Fruit fly (Drosophila melanogaster) whole organism, embryonic: ENCODE data around the gene CG31793.

Source experiments
- CG10209 ChIP-seq: fragments of 200-800 bp; sonication (Bioruptor generic); optimal IDR thresholded peaks from 3 replicates; lab custom pipeline; 2017; ENCODE audit warnings: missing biosample characterization, mild to moderate bottlenecking, missing genetic modification characterization, missing genetic modification reagents
- CG10543 ChIP-seq: fragments of 200-800 bp; sonication (Bioruptor generic); optimal IDR thresholded peaks from 3 replicates; lab custom pipeline; 2017; ENCODE audit warnings: missing biosample characterization, mild to moderate bottlenecking, missing genetic modification characterization, moderate library complexity
- CG11723 ChIP-seq: fragments of 200-800 bp; sonication (Bioruptor generic); optimal IDR thresholded peaks from 2 replicates; lab custom pipeline; 2017; ENCODE audit warnings: missing biosample characterization, mild to moderate bottlenecking, missing genetic modification characterization
- CG1233 ChIP-seq: fragments of 200-800 bp; sonication (Bioruptor generic); optimal IDR thresholded peaks from 4 replicates; lab custom pipeline; 2018; ENCODE audit warnings: missing biosample characterization, mild to moderate bottlenecking, missing genetic modification characterization
- CG12942 ChIP-seq: fragments of 200-800 bp; sonication (Bioruptor generic); optimal IDR thresholded peaks from 3 replicates; lab custom pipeline; 2016; ENCODE audit warnings: missing biosample characterization, missing genetic modification characterization
- CG14965 ChIP-seq: fragments of 200-800 bp; sonication (Bioruptor generic); optimal IDR thresholded peaks from 2 replicates; lab custom pipeline; 2016; ENCODE audit warnings: missing biosample characterization, missing genetic modification characterization, borderline replicate concordance
- CG16779 ChIP-seq: fragments of 200-800 bp; sonication (Bioruptor generic); IDR thresholded peaks from 2 replicates; pipeline ENCODE4 v1.3.6; 2022; ENCODE audit warnings: missing biosample characterization, missing genetic modification characterization
- CG17829 ChIP-seq: fragments of 200-800 bp; optimal IDR thresholded peaks from 2 replicates; lab custom pipeline; 2019; ENCODE audit warnings: missing biosample characterization, mild to moderate bottlenecking, missing genetic modification characterization, moderate library complexity
- CG18262 ChIP-seq: fragments of 200-800 bp; optimal IDR thresholded peaks from 3 replicates; lab custom pipeline; 2019; ENCODE audit warnings: missing biosample characterization, mild to moderate bottlenecking, missing genetic modification characterization, moderate library complexity
- CG2120 ChIP-seq: fragments of 200-800 bp; sonication (Bioruptor generic); optimal IDR thresholded peaks from 3 replicates; lab custom pipeline; 2016; ENCODE audit warnings: missing biosample characterization, missing genetic modification characterization
- CG2129 ChIP-seq: fragments of 200-800 bp; sonication (Bioruptor generic); IDR thresholded peaks from 2 replicates; pipeline ENCODE4 v1.3.6; 2022; ENCODE audit warnings: missing biosample characterization, missing genetic modification characterization; ENCODE audit not compliant: partially characterized antibody
- CG2712 ChIP-seq: fragments of 200-800 bp; optimal IDR thresholded peaks from 3 replicates; lab custom pipeline; 2019; ENCODE audit warnings: missing biosample characterization, mild to moderate bottlenecking, missing genetic modification characterization, moderate library complexity
- CG32772 ChIP-seq: fragments of 200-800 bp; sonication (Bioruptor generic); IDR thresholded peaks from 2 replicates; pipeline ENCODE4 v1.3.6; 2022; ENCODE audit warnings: missing biosample characterization, missing genetic modification characterization
- CG34224 ChIP-seq: fragments of 200-800 bp; sonication (Bioruptor generic); IDR thresholded peaks from 3 replicates; pipeline ENCODE4 v1.3.6; 2022; ENCODE audit warnings: missing biosample characterization, missing genetic modification characterization; ENCODE audit not compliant: partially characterized antibody
- CG42726 ChIP-seq: fragments of 200-800 bp; sonication (Bioruptor generic); IDR thresholded peaks from 2 replicates; pipeline ENCODE4 v1.3.6; 2022; ENCODE audit warnings: missing biosample characterization, missing genetic modification characterization; ENCODE audit not compliant: partially characterized antibody
- CG4424 ChIP-seq: fragments of 200-800 bp; sonication (Bioruptor generic); optimal IDR thresholded peaks from 3 replicates; lab custom pipeline; 2016; ENCODE audit warnings: missing biosample characterization, missing genetic modification characterization
- CG4730 ChIP-seq: fragments of 200-800 bp; sonication (Bioruptor generic); IDR thresholded peaks from 2 replicates; pipeline ENCODE4 v1.3.6; 2022; ENCODE audit warnings: missing biosample characterization, missing genetic modification characterization
- CG4820 ChIP-seq: fragments of 200-800 bp; sonication (Bioruptor generic); optimal IDR thresholded peaks from 3 replicates; lab custom pipeline; 2016; ENCODE audit warnings: missing biosample characterization, missing genetic modification characterization
- CG9727 ChIP-seq: fragments of 200-800 bp; sonication (Bioruptor generic); optimal IDR thresholded peaks from 3 replicates; lab custom pipeline; 2017; ENCODE audit warnings: missing biosample characterization, mild to moderate bottlenecking, missing genetic modification characterization
- Dbx ChIP-seq: fragments of 200-800 bp; sonication (Bioruptor generic); IDR thresholded peaks from 3 replicates; pipeline ENCODE4 v1.3.6; 2022; ENCODE audit warnings: missing biosample characterization, missing genetic modification characterization
- Dp ChIP-seq: fragments of 200-800 bp; sonication (Bioruptor generic); optimal IDR thresholded peaks from 2 replicates; lab custom pipeline; 2018; ENCODE audit warnings: missing biosample characterization, mild to moderate bottlenecking, missing genetic modification characterization, moderate library complexity
- Fer1 ChIP-seq: fragments of 200-800 bp; sonication (Bioruptor generic); optimal IDR thresholded peaks from 2 replicates; lab custom pipeline; 2017; ENCODE audit warnings: missing biosample characterization, mild to moderate bottlenecking, missing genetic modification characterization
- HLH4C ChIP-seq: fragments of 200-800 bp; sonication (Bioruptor generic); IDR thresholded peaks from 3 replicates; pipeline ENCODE4 v1.3.6; 2022; ENCODE audit warnings: missing biosample characterization, missing genetic modification characterization; ENCODE audit not compliant: partially characterized antibody
- Lhr ChIP-seq: fragments of 200-800 bp; sonication (Bioruptor generic); optimal IDR thresholded peaks from 3 replicates; lab custom pipeline; 2017; ENCODE audit warnings: mild to moderate bottlenecking, missing biosample characterization, missing genetic modification reagents, missing genetic modification characterization
- Meics ChIP-seq: fragments of 200-800 bp; sonication (Bioruptor generic); optimal IDR thresholded peaks from 2 replicates; lab custom pipeline; 2017; ENCODE audit warnings: missing biosample characterization, mild to moderate bottlenecking, missing genetic modification characterization
- NC2β ChIP-seq: fragments of 200-800 bp; sonication (Bioruptor generic); optimal IDR thresholded peaks from 2 replicates; lab custom pipeline; 2016; ENCODE audit warnings: missing biosample characterization, missing genetic modification characterization
- Side ChIP-seq: fragments of 200-800 bp; sonication (Bioruptor generic); optimal IDR thresholded peaks from 2 replicates; lab custom pipeline; 2016; ENCODE audit warnings: missing biosample characterization, missing genetic modification characterization
- Sry-δ ChIP-seq: fragments of 200-800 bp; sonication (Bioruptor generic); optimal IDR thresholded peaks from 2 replicates; lab custom pipeline; 2016; ENCODE audit warnings: missing biosample characterization, missing genetic modification characterization
- az2 ChIP-seq: fragments of 200-800 bp; sonication (Bioruptor generic); optimal IDR thresholded peaks from 3 replicates; lab custom pipeline; 2016; ENCODE audit warnings: missing biosample characterization, missing genetic modification characterization
- ci ChIP-seq: fragments of 200-800 bp; sonication (Bioruptor generic); IDR thresholded peaks from 3 replicates; pipeline ENCODE4 v1.3.6; 2022; ENCODE audit warnings: missing biosample characterization, missing genetic modification characterization
- dimm ChIP-seq: fragments of 200-800 bp; sonication (Bioruptor generic); IDR thresholded peaks from 2 replicates; pipeline ENCODE4 v1.3.6; 2022; ENCODE audit warnings: missing biosample characterization, missing genetic modification characterization
- dysf ChIP-seq: fragments of 200-800 bp; sonication (Bioruptor generic); IDR thresholded peaks from 3 replicates; pipeline ENCODE4 v1.3.6; 2022; ENCODE audit warnings: missing biosample characterization, missing genetic modification characterization
- ftz-f1 ChIP-seq: fragments of 200-800 bp; sonication (Bioruptor generic); optimal IDR thresholded peaks from 2 replicates; lab custom pipeline; 2016; ENCODE audit warnings: missing biosample characterization, missing genetic modification characterization
- gcm ChIP-seq: fragments of 200-800 bp; sonication (Bioruptor generic); optimal IDR thresholded peaks from 2 replicates; lab custom pipeline; 2019; ENCODE audit warnings: missing biosample characterization, mild to moderate bottlenecking, missing genetic modification characterization, moderate library complexity
- nerfin-1 ChIP-seq: fragments of 200-800 bp; sonication (Bioruptor generic); optimal IDR thresholded peaks from 3 replicates; lab custom pipeline; 2019; ENCODE audit warnings: missing biosample characterization, mild to moderate bottlenecking, missing genetic modification characterization, moderate library complexity
- pb ChIP-seq: fragments of 200-800 bp; sonication (Bioruptor generic); optimal IDR thresholded peaks from 3 replicates; lab custom pipeline; 2016; ENCODE audit warnings: missing biosample characterization, missing genetic modification characterization
- sc ChIP-seq, 3 experiments: fragments of >200 bp in 2 of 3; fragments of 200-800 bp in 1 of 3; sonication (Bioruptor generic) in 1 of 3; optimal IDR thresholded peaks; 2 replicates in 2 of 3; 3 replicates in 1 of 3; lab custom pipeline; 2017; ENCODE audit warnings: mild to moderate bottlenecking in 1 of 3, missing biosample characterization in 1 of 3, missing genetic modification characterization in 1 of 3, missing genetic modification reagents in 1 of 3
- scrt ChIP-seq: fragments of 200-800 bp; sonication (Bioruptor generic); optimal IDR thresholded peaks from 2 replicates; lab custom pipeline; 2018; ENCODE audit warnings: missing biosample characterization, mild to moderate bottlenecking, missing genetic modification characterization, moderate library complexity
- sqz ChIP-seq: fragments of 200-800 bp; sonication (Bioruptor generic); optimal IDR thresholded peaks from 3 replicates; lab custom pipeline; 2018; ENCODE audit warnings: missing biosample characterization, mild to moderate bottlenecking, missing genetic modification characterization
- sug ChIP-seq: fragments of 200-800 bp; optimal IDR thresholded peaks from 2 replicates; lab custom pipeline; 2019; ENCODE audit warnings: missing biosample characterization, mild to moderate bottlenecking, missing genetic modification characterization, moderate library complexity
- tgo ChIP-seq: fragments of 200-800 bp; sonication (Bioruptor generic); IDR thresholded peaks from 3 replicates; pipeline ENCODE4 v1.3.6; 2022; ENCODE audit warnings: missing biosample characterization, missing genetic modification characterization
- tna ChIP-seq: fragments of 200-800 bp; sonication (Bioruptor generic); IDR thresholded peaks from 2 replicates; pipeline ENCODE4 v1.3.6; 2022; ENCODE audit warnings: missing biosample characterization, missing genetic modification characterization; ENCODE audit not compliant: partially characterized antibody

Gene CG31793

DNA sequence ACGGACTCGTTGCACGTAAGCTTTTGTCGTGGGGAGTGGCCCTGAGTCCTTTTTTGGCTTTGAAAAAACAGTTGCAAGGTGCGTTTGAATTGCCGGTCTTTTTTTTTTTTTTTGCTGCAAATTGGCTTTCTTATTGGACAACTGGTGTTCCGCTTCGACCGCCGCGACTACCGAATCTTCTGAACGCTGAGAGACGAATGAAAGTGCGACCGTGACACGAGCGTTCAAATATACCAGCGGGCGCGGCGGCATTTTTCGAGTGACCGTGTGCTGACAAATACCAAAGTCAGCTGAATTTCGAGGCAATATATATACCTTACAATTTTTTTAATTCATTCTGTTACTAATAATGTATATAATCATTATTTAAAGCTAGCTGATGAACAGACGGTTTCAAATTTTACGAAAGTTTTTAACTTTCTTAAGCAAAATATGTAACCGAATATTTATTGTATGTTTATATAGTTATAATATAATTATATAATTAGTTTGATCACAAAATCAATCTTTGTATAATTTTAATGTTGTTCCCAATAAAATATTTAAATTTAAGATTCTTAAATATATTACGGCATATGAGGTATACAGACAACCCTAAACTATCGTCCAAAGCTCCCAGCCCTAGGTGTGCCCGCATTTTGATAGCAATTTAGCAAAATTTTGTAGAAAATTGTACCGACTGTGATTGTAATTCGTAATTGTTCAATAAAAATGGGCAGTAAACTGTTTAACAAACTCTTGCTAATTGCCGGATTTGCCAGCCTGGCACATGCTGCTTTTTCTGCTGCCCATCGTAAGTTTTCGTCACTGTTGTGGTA lies 15.9 kb upstream of the CG31793 start, which contains the start of the genes Swip-1 and EMC5 (continued):
- no peak for TF ChIP-seq CG14965 (GFP tag; lab: Kevin White, UChicago)
- peak; percentile 39; the same call in 1 of the 2 replicates for TF ChIP-seq CG4730
- TF ChIP-seq dysf (GFP tag; lab: Robert Waterston, UW), result peak; percentile 73
- TF ChIP-seq tna, result peak; percentile 56; the same call in 1 of the 2 replicates
- TF ChIP-seq sqz (GFP tag; lab: Kevin White, UChicago), result peak; percentile 38
- peak; percentile 33 for TF ChIP-seq scrt (GFP tag; lab: Kevin White, UChicago)
- peak; percentile 69 for TF ChIP-seq Dbx (GFP tag; lab: Robert Waterston, UW)
- TF ChIP-seq CG10209 (GFP tag; lab: Kevin White, UChicago), result peak; percentile 63
- TF ChIP-seq Meics (GFP tag; lab: Kevin White, UChicago), result peak; percentile 60
- TF ChIP-seq pb (GFP tag; lab: Kevin White, UChicago), result no peak
- TF ChIP-seq CG4424 (GFP tag; lab: Kevin White, UChicago), result peak; percentile 67
- TF ChIP-seq gcm (GFP tag; lab: Kevin White, UChicago), result peak; percentile 63
- peak; percentile 58 for TF ChIP-seq CG1233 (GFP tag; lab: Kevin White, UChicago)
- peak; percentile 40; the same call in 1 of the 2 replicates for TF ChIP-seq CG32772
- peak; percentile 78 for TF ChIP-seq CG18262 (tag; lab: Kevin White, UChicago)
- TF ChIP-seq CG2129 (GFP tag; lab: Robert Waterston, UW), result 0 out of 2 replicates have a peak, but pooled peaks have one; percentile 12
- TF ChIP-seq CG34224 (GFP tag; lab: Robert Waterston, UW), result no peak; the same call in 1 of the 3 replicates
- TF ChIP-seq Lhr (GFP tag; lab: Kevin White, UChicago), result peak; percentile 1
- peak; percentile 77 for TF ChIP-seq CG17829
- TF ChIP-seq CG2712 (tag; lab: Kevin White, UChicago), result peak; percentile 80
- TF ChIP-seq CG2120 (GFP tag; lab: Kevin White, UChicago), result peak; percentile 54
- peak; percentile 28 for TF ChIP-seq CG11723 (GFP tag; lab: Kevin White, UChicago)
- TF ChIP-seq ci (GFP tag; lab: Robert Waterston, UW), result peak; percentile 73; the same call in 2 of the 3 replicates
- peak; percentile 64 for TF ChIP-seq Dp (GFP tag; lab: Kevin White, UChicago)
- TF ChIP-seq HLH4C, result peak; percentile 53; the same call in 1 of the 3 replicates
- peak; percentile 50 for TF ChIP-seq CG12942 (GFP tag; lab: Kevin White, UChicago)
- no peak for TF ChIP-seq sc (optimal IDR thresholded peaks at IDR 0.05; lab: Kevin White, UChicago)
- TF ChIP-seq sc (GFP tag; optimal IDR thresholded peaks at IDR 0.05; lab: Kevin White, UChicago), result peak; percentile 7
- peak; percentile 72 for TF ChIP-seq CG42726 (GFP tag; lab: Robert Waterston, UW)
- TF ChIP-seq Sry-δ (GFP tag; lab: Kevin White, UChicago), result peak; percentile 68
- peak; percentile 43 for TF ChIP-seq CG4820 (GFP tag; lab: Kevin White, UChicago)
- TF ChIP-seq CG16779 (GFP tag; lab: Robert Waterston, UW), result no peak
- TF ChIP-seq Side (GFP tag; lab: Kevin White, UChicago), result no peak
- TF ChIP-seq sug (tag; lab: Kevin White, UChicago), result peak; percentile 73
- TF ChIP-seq NC2β (GFP tag; lab: Kevin White, UChicago), result no peak
- TF ChIP-seq ftz-f1, result no peak
- TF ChIP-seq Fer1 (GFP tag; lab: Kevin White, UChicago), result peak; percentile 17
- no peak for TF ChIP-seq dimm
- TF ChIP-seq az2 (GFP tag; lab: Kevin White, UChicago), result peak; percentile 56
- peak; percentile 42 for TF ChIP-seq nerfin-1
- TF ChIP-seq CG9727 (GFP tag; lab: Kevin White, UChicago), result peak; percentile 70
- peak; percentile 66 for TF ChIP-seq CG10543 (GFP tag; lab: Kevin White, UChicago)
- peak; percentile 62 for TF ChIP-seq tgo (GFP tag; lab: Robert Waterston, UW)
- TF ChIP-seq, all 482 proteins: peak for 261
